Fruit fly (Drosophila melanogaster): ENCODE results near the gene CG34273.

CG34273 gene

dm6 chr3R:14513420-14513819 is 3.4 kb upstream of the CG34273 start, which contains the start of gene CG8461 (continued):
- TF ChIP-seq CG1529 (GFP tag; optimal IDR thresholded peaks at IDR 0.05) (no peak), B-H2 (GFP tag; optimal IDR thresholded peaks at IDR 0.05) (peak; percentile 35), crp (GFP tag; optimal IDR thresholded peaks at IDR 0.05) (peak; percentile 58 to 94), CG33557 (GFP tag; optimal IDR thresholded peaks at IDR 0.05) (no peak), CG11696 (GFP tag; IDR thresholded peaks at IDR 0.05) (no peak), mirr (GFP tag; optimal IDR thresholded peaks at IDR 0.05) (no peak), kay (GFP tag; optimal IDR thresholded peaks at IDR 0.05) (no peak), wek (GFP tag; optimal IDR thresholded peaks at IDR 0.05) (no peak), bcd (GFP tag; optimal IDR thresholded peaks at IDR 0.05) (no peak), trh (GFP tag; optimal IDR thresholded peaks at IDR 0.05) (no peak), CG7928 (GFP tag; optimal IDR thresholded peaks at IDR 0.05) (no peak), wor (GFP tag; IDR thresholded peaks at IDR 0.05) (no peak), ato (GFP tag; IDR thresholded peaks at IDR 0.05; ENCODE audit: partially characterized antibody) (peak; percentile 51), ap (GFP tag; IDR thresholded peaks at IDR 0.05) (no peak), nerfin-1 (tag; optimal IDR thresholded peaks at IDR 0.05) (no peak), toy (GFP tag; IDR thresholded peaks at IDR 0.05) (no peak), chn (GFP tag; optimal IDR thresholded peaks at IDR 0.05) (no peak), Nf-YB (GFP tag; optimal IDR thresholded peaks at IDR 0.05) (no peak), CG6791 (GFP tag; IDR thresholded peaks at IDR 0.05; ENCODE audit: partially characterized antibody) (peak; percentile 74), CG9797 (GFP tag; optimal IDR thresholded peaks at IDR 0.05) (no peak), Fer2 (tag; optimal IDR thresholded peaks at IDR 0.05) (no peak), rib (GFP tag; IDR thresholded peaks at IDR 0.05) (no peak), stc (GFP tag; IDR thresholded peaks at IDR 0.05) (no peak), Bgb (GFP tag; IDR thresholded peaks at IDR 0.05; ENCODE audit: partially characterized antibody) (peak; percentile 76), tna (GFP tag; IDR thresholded peaks at IDR 0.05; ENCODE audit: partially characterized antibody) (peak; percentile 82), CG7556 (GFP tag; optimal IDR thresholded peaks at IDR 0.05) (no peak), croc (GFP tag; conservative IDR thresholded peaks at IDR 0.05) (no peak), CG13894 (tag; optimal IDR thresholded peaks at IDR 0.05) (no peak), CoRest (tag; optimal IDR thresholded peaks at IDR 0.05) (no peak), Hr3 (GFP tag; optimal IDR thresholded peaks at IDR 0.05) (no peak), CG17568 (GFP tag; optimal IDR thresholded peaks at IDR 0.05) (peak; percentile 22), pita (GFP tag; optimal IDR thresholded peaks at IDR 0.05) (no peak), oc (tag; optimal IDR thresholded peaks at IDR 0.05) (no peak), D19A (tag; optimal IDR thresholded peaks at IDR 0.05) (no peak), sima (GFP tag; optimal IDR thresholded peaks at IDR 0.05) (no peak), lov (optimal IDR thresholded peaks at IDR 0.05) (no peak), lov (GFP tag; IDR thresholded peaks at IDR 0.05) (no peak), Dll (GFP tag; IDR thresholded peaks at IDR 0.05; ENCODE audit: partially characterized antibody) (peak; percentile 67; the same call in 3 of the 4 replicates), sd (tag; optimal IDR thresholded peaks at IDR 0.05) (no peak), tio (GFP tag; optimal IDR thresholded peaks at IDR 0.05) (no peak), ERR (GFP tag; optimal IDR thresholded peaks at IDR 0.05) (no peak), CG17385 (GFP tag; optimal IDR thresholded peaks at IDR 0.05) (no peak), Tbp (GFP tag; optimal IDR thresholded peaks at IDR 0.05) (no peak), CG17361 (GFP tag; IDR thresholded peaks at IDR 0.05) (no peak), hbn (GFP tag; IDR thresholded peaks at IDR 0.05; ENCODE audit: partially characterized antibody) (peak; percentile 31; the same call in 1 of the 2 replicates), ham (GFP tag; IDR thresholded peaks at IDR 0.05) (no peak), amos (GFP tag; IDR thresholded peaks at IDR 0.05; ENCODE audit: partially characterized antibody) (peak; percentile 58; the same call in 1 of the 2 replicates), nerfin-2 (GFP tag; IDR thresholded peaks at IDR 0.05; ENCODE audit: partially characterized antibody) (0 out of 2 replicates have a peak, but pooled peaks have one; percentile 33), cad (GFP tag; optimal IDR thresholded peaks at IDR 0.05) (no peak), Lim3 (GFP tag; IDR thresholded peaks at IDR 0.05) (no peak), CG4424 (GFP tag; optimal IDR thresholded peaks at IDR 0.05) (no peak)
